Worm (Caenorhabditis elegans): ENCODE data around the gene srg-33.

DNA sequence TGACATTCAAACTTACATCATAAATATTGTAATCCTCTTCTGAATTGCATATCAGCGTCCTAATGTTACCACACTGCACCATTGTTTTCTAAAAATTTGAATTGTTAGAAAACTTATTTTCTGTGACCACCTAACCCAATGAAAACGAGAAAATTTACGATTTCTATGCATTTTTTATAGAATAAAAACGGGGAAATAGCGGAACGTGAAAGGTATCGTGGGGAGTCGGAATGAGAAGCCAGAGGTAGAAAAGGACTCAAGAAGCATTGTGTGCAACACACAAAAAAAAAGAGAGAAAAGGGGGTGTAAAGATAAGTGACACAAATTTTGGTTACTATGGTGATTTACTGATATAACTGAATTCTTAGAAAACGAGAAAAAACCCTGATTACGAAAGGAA lies 41.7 kb upstream of the srg-33 start, which contains the start of gene C16D9.6:
- TF ChIP-seq ztf-25 (GFP tag; IDR thresholded peaks at IDR 0.05): no peak
- TF ChIP-seq ama-1 (optimal IDR thresholded peaks at IDR 0.05): no peak
- no peak for TF ChIP-seq ama-1 (GFP tag; optimal IDR thresholded peaks at IDR 0.05)
